Fruit fly (Drosophila melanogaster): ENCODE data around the gene Acbp1.

Acbp1 gene

DNA sequence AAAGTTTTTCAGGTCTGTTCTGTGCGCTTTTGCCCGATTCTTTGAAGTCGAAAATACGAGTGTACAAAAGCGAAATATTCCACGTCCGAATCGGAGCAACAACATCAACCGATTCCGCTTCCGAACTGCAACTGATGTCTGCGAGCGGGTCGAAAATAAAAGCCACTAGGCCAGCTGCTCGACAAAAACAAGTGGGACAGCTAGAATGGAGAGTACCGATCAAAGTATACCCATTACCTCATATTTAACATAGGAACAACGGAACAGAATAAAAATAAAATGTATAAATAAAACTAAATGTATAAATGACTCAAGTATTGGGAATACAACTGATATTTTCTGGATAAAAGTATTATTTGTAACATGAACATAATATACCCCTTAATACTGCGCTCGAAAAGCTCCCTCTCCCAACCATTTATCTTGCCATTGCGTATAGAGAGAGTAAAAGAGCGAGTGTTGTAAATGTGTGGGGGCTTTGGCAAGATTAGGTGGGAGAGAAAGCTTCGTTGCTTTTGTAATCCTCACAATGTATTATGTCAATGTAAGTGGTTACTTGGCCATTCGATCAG is 42.8 kb upstream of the Acbp1 start, which contains the start of gene SLC5A11 (continued):
- TF ChIP-seq wdn (GFP tag; IDR thresholded peaks at IDR 0.05) (peak; percentile 82), CkIIα-i1 (GFP tag; IDR thresholded peaks at IDR 0.05) (no peak), peb (GFP tag; IDR thresholded peaks at IDR 0.05) (peak; percentile 98), CG14014 (GFP tag; IDR thresholded peaks at IDR 0.05) (peak; percentile 99), dysf (GFP tag; IDR thresholded peaks at IDR 0.05) (peak; percentile 99), Dip2 (GFP tag; IDR thresholded peaks at IDR 0.05) (peak; percentile 61; the same call in 1 of the 2 replicates), ap (GFP tag; IDR thresholded peaks at IDR 0.05) (peak; percentile 88), CG12299 (tag; optimal IDR thresholded peaks at IDR 0.05) (peak; percentile 85), hth (optimal IDR thresholded peaks at IDR 0.05) (no peak), CG10979 (tag; optimal IDR thresholded peaks at IDR 0.05) (peak; percentile 99), CG3281 (GFP tag; optimal IDR thresholded peaks at IDR 0.05) (peak; percentile 96), Tbp (GFP tag; optimal IDR thresholded peaks at IDR 0.05) (no peak), zfh2 (GFP tag; optimal IDR thresholded peaks at IDR 0.05) (peak; percentile 78), CG15011 (GFP tag; optimal IDR thresholded peaks at IDR 0.05) (peak; percentile 95), bsh (GFP tag; optimal IDR thresholded peaks at IDR 0.05) (peak; percentile 95 to 100), CG11456 (GFP tag; IDR thresholded peaks at IDR 0.05) (peak; percentile 96), CG8089 (GFP tag; optimal IDR thresholded peaks at IDR 0.05) (peak; percentile 31), yki (optimal IDR thresholded peaks at IDR 0.05) (no peak), CG13296 (GFP tag; optimal IDR thresholded peaks at IDR 0.05) (peak; percentile 98), CG6254 (GFP tag; optimal IDR thresholded peaks at IDR 0.05) (peak; percentile 89), CG9727 (GFP tag; optimal IDR thresholded peaks at IDR 0.05) (peak; percentile 99), tup (GFP tag; optimal IDR thresholded peaks at IDR 0.05) (peak; percentile 97), sisA (GFP tag; IDR thresholded peaks at IDR 0.05) (peak; percentile 99), CG1233 (GFP tag; optimal IDR thresholded peaks at IDR 0.05) (peak; percentile 92), CG13287 (GFP tag; IDR thresholded peaks at IDR 0.05; ENCODE audit: partially characterized antibody) (no peak; the same call in 1 of the 2 replicates), CG17829 (tag; optimal IDR thresholded peaks at IDR 0.05) (peak; percentile 97), CG11695 (GFP tag; IDR thresholded peaks at IDR 0.05) (peak; percentile 100), CG16863 (GFP tag; optimal IDR thresholded peaks at IDR 0.05) (peak; percentile 65), CG4854 (GFP tag; optimal IDR thresholded peaks at IDR 0.05) (peak; percentile 99), knrl (GFP tag; IDR thresholded peaks at IDR 0.05; ENCODE audit: partially characterized antibody) (no peak; the same call in 2 of the 3 replicates), CG18262 (tag; optimal IDR thresholded peaks at IDR 0.05) (peak; percentile 96), Fer2 (tag; optimal IDR thresholded peaks at IDR 0.05) (peak; percentile 90), Deaf1 (tag; optimal IDR thresholded peaks at IDR 0.05) (peak; percentile 95), oc (tag; optimal IDR thresholded peaks at IDR 0.05) (peak; percentile 83), CG9215 (GFP tag; IDR thresholded peaks at IDR 0.05) (peak; percentile 93), CG31365 (tag; optimal IDR thresholded peaks at IDR 0.05) (peak; percentile 82), Ravus (GFP tag; IDR thresholded peaks at IDR 0.05) (peak; percentile 64), CG7987 (GFP tag; optimal IDR thresholded peaks at IDR 0.05) (peak; percentile 89), CG6175 (GFP tag; IDR thresholded peaks at IDR 0.05) (peak; percentile 91), CG16815 (GFP tag; optimal IDR thresholded peaks at IDR 0.05) (peak; percentile 94), tgo (GFP tag; IDR thresholded peaks at IDR 0.05) (peak; percentile 98), CG13424 (tag; optimal IDR thresholded peaks at IDR 0.05) (peak; percentile 97), trh (GFP tag; optimal IDR thresholded peaks at IDR 0.05) (peak; percentile 96), unpg (GFP tag; optimal IDR thresholded peaks at IDR 0.05) (peak; percentile 85), CG10366 (GFP tag; IDR thresholded peaks at IDR 0.05) (peak; percentile 79), CG12155 (GFP tag; optimal IDR thresholded peaks at IDR 0.05) (peak; percentile 98), Nf-YA (GFP tag; IDR thresholded peaks at IDR 0.05) (peak; percentile 77), Bdp1 (GFP tag; optimal IDR thresholded peaks at IDR 0.05) (peak; percentile 40), bigmax (GFP tag; optimal IDR thresholded peaks at IDR 0.05) (peak; percentile 45), Lim3 (GFP tag; IDR thresholded peaks at IDR 0.05) (peak; percentile 99), insv (GFP tag; optimal IDR thresholded peaks at IDR 0.05) (peak in 1 of 2 experiments; percentile 60)

Measured in whole organism, embryonic.